Fruit fly (Drosophila melanogaster): ENCODE results near the gene CG15177.

Gene CG15177

DNA sequence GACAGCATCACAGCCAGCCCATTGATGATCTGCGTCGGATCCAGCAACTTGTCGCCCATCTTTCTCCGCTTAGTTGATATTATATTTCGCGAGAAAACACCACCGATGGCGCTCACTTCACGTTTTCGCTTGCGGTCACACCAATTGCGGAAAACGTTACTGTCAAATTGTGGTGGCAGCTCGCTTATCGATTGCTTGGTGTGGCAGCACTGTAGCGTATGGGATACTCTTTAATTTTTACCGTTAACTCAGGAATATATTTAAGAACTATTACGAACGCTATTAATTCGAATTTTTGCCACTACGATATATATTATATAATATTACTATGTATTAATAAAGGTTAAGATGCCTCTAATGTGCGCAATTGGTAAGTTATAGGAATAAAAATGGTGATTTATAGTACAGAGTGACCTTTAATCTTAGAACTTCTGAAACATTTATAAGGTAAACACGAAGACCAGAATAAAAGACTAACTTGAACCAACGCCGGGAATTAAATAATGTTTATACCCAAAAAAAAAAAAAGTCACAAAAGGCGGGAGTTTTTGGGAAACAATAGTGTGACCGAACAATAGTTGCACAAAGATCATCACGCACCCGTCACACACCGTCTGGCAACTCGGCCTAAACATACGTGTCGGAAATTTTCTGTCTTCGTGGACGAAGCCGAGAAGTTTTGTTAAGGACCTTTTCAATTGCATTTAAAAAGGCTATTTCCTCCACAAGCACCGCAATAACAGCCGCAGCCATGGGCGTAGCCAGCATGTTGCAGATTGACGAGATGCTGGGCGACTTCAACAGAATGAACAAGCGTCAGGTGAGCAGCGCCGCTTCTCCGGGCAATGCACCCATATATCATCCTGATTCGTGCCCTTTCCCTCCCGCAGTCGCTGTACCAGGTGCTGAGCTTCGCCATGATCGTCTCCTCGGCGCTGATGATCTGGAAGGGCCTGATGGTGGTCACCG, 28.4 kb upstream of the CG15177 start, which contains the start of the genes CG1307 and twr (continued):
- TF ChIP-seq dmrt11E (tag; optimal IDR thresholded peaks at IDR 0.05) (peak; percentile 46), CG9932 (GFP tag; IDR thresholded peaks at IDR 0.05) (peak; percentile 61), CG3163 (GFP tag; optimal IDR thresholded peaks at IDR 0.05) (no peak), CoRest (tag; optimal IDR thresholded peaks at IDR 0.05) (peak; percentile 74), tin (GFP tag; optimal IDR thresholded peaks at IDR 0.05) (no peak), PHDP (tag; optimal IDR thresholded peaks at IDR 0.05) (no peak), bcd (GFP tag; optimal IDR thresholded peaks at IDR 0.05) (peak; percentile 42), mirr (GFP tag; optimal IDR thresholded peaks at IDR 0.05) (no peak), CG8290 (GFP tag; optimal IDR thresholded peaks at IDR 0.05) (peak; percentile 15), CG8290 (tag; optimal IDR thresholded peaks at IDR 0.05) (no peak), Ets97D (GFP tag; optimal IDR thresholded peaks at IDR 0.05) (peak; percentile 78), jigr1 (GFP tag; IDR thresholded peaks at IDR 0.05) (no peak), gro (GFP tag; optimal IDR thresholded peaks at IDR 0.05) (no peak), grau (tag; optimal IDR thresholded peaks at IDR 0.05) (no peak), CG34422 (GFP tag; IDR thresholded peaks at IDR 0.05) (no peak), fd96Cb (tag; optimal IDR thresholded peaks at IDR 0.05) (peak; percentile 20), CG13424 (tag; optimal IDR thresholded peaks at IDR 0.05) (peak; percentile 59), CG9215 (GFP tag; IDR thresholded peaks at IDR 0.05) (peak; percentile 18; the same call in 1 of the 2 replicates), CG8478 (optimal IDR thresholded peaks at IDR 0.05) (no peak), ac (GFP tag; optimal IDR thresholded peaks at IDR 0.05) (no peak), dm (GFP tag; optimal IDR thresholded peaks at IDR 0.05) (peak; percentile 50), CG10654 (GFP tag; optimal IDR thresholded peaks at IDR 0.05) (no peak), CG12299 (tag; optimal IDR thresholded peaks at IDR 0.05) (no peak), Fer2 (tag; optimal IDR thresholded peaks at IDR 0.05) (peak; percentile 50), ken (GFP tag; IDR thresholded peaks at IDR 0.05) (0 out of 3 replicates have a peak, but pooled peaks have one; percentile 11), Awh (GFP tag; IDR thresholded peaks at IDR 0.05) (no peak), Deaf1 (tag; optimal IDR thresholded peaks at IDR 0.05) (peak; percentile 78), CG5245 (GFP tag; optimal IDR thresholded peaks at IDR 0.05) (no peak), CG30403 (GFP tag; optimal IDR thresholded peaks at IDR 0.05) (peak; percentile 36), Dbx (GFP tag; IDR thresholded peaks at IDR 0.05) (0 out of 3 replicates have a peak, but pooled peaks have one; percentile 43), CG17359 (tag; optimal IDR thresholded peaks at IDR 0.05) (no peak), CG6175 (GFP tag; IDR thresholded peaks at IDR 0.05) (no peak), CG17385 (GFP tag; optimal IDR thresholded peaks at IDR 0.05) (no peak), Ets65A (GFP tag) (peak; percentile 93), Oaz (GFP tag; IDR thresholded peaks at IDR 0.05) (no peak), maf-S (GFP tag; optimal IDR thresholded peaks at IDR 0.05) (no peak), CG33213 (GFP tag; optimal IDR thresholded peaks at IDR 0.05) (peak; percentile 9), CG17568 (GFP tag; optimal IDR thresholded peaks at IDR 0.05) (no peak), vfl (GFP tag; optimal IDR thresholded peaks at IDR 0.05) (no peak), YL-1 (GFP tag; optimal IDR thresholded peaks at IDR 0.05) (peak; percentile 39), Dref (GFP tag; IDR thresholded peaks at IDR 0.05) (peak; percentile 60), Hr3 (GFP tag; optimal IDR thresholded peaks at IDR 0.05) (peak; percentile 31), Sry-β (GFP tag; optimal IDR thresholded peaks at IDR 0.05) (no peak), CG16863 (GFP tag; optimal IDR thresholded peaks at IDR 0.05) (no peak), HHEX (GFP tag; optimal IDR thresholded peaks at IDR 0.05) (peak; percentile 10), hbn (GFP tag; IDR thresholded peaks at IDR 0.05; ENCODE audit: partially characterized antibody) (no peak), lola (GFP tag; optimal IDR thresholded peaks at IDR 0.05) (peak in 1 of 3 experiments; percentile 27), fd102C (GFP tag; optimal IDR thresholded peaks at IDR 0.05) (no peak), dmrt99B (tag; optimal IDR thresholded peaks at IDR 0.05) (no peak)
